Fruit fly (Drosophila melanogaster) whole organism, embryonic: ENCODE measurements around the gene bark.

ENCODE experiments used
- CG10209 ChIP-seq: fragments of 200-800 bp; sonication (Bioruptor generic); optimal IDR thresholded peaks from 3 replicates; lab custom pipeline; 2017; ENCODE audit warnings: missing biosample characterization, mild to moderate bottlenecking, missing genetic modification characterization, missing genetic modification reagents
- CG10654 ChIP-seq: fragments of 200-800 bp; sonication (Bioruptor generic); optimal IDR thresholded peaks from 2 replicates; lab custom pipeline; 2016; ENCODE audit warnings: missing biosample characterization, missing genetic modification characterization
- CG11093 ChIP-seq: fragments of 200-800 bp; sonication (Bioruptor generic); IDR thresholded peaks from 3 replicates; pipeline ENCODE4 v1.3.6; 2022; ENCODE audit warnings: missing biosample characterization, missing genetic modification characterization
- CG12104 ChIP-seq: fragments of 200-800 bp; sonication (Bioruptor generic); optimal IDR thresholded peaks from 3 replicates; lab custom pipeline; 2016; ENCODE audit warnings: missing biosample characterization, missing genetic modification characterization
- CG12769 ChIP-seq: fragments of 200-800 bp; sonication (Bioruptor generic); optimal IDR thresholded peaks from 2 replicates; lab custom pipeline; 2019; ENCODE audit warnings: missing biosample characterization, mild to moderate bottlenecking, missing genetic modification characterization, moderate library complexity
- CG13894 ChIP-seq: fragments of 200-800 bp; sonication (Bioruptor generic); optimal IDR thresholded peaks from 3 replicates; lab custom pipeline; 2018; ENCODE audit warnings: missing biosample characterization, mild to moderate bottlenecking, missing genetic modification characterization, moderate library complexity
- CG14014 ChIP-seq: fragments of 200-800 bp; sonication (Bioruptor generic); IDR thresholded peaks from 2 replicates; pipeline ENCODE4 v1.3.6; 2022; ENCODE audit warnings: missing biosample characterization, missing genetic modification characterization
- CG15514 ChIP-seq: fragments of 200-800 bp; sonication (Bioruptor generic); optimal IDR thresholded peaks from 3 replicates; lab custom pipeline; 2017; ENCODE audit warnings: missing biosample characterization, missing genetic modification characterization, mild to moderate bottlenecking, moderate library complexity, missing genetic modification reagents
- CG15601 ChIP-seq: fragments of 200-800 bp; sonication (Bioruptor generic); optimal IDR thresholded peaks from 3 replicates; lab custom pipeline; 2019; ENCODE audit warnings: missing biosample characterization, mild to moderate bottlenecking, missing genetic modification characterization, moderate library complexity
- CG16815 ChIP-seq: fragments of 200-800 bp; sonication (Bioruptor generic); optimal IDR thresholded peaks from 3 replicates; lab custom pipeline; 2017; ENCODE audit warnings: missing biosample characterization, mild to moderate bottlenecking, missing genetic modification characterization
- CG17385 ChIP-seq: fragments of 200-800 bp; sonication (Bioruptor generic); optimal IDR thresholded peaks from 3 replicates; lab custom pipeline; 2018; ENCODE audit warnings: missing biosample characterization, mild to moderate bottlenecking, missing genetic modification characterization
- CG17829 ChIP-seq: fragments of 200-800 bp; optimal IDR thresholded peaks from 2 replicates; lab custom pipeline; 2019; ENCODE audit warnings: missing biosample characterization, mild to moderate bottlenecking, missing genetic modification characterization, moderate library complexity
- CG17912 ChIP-seq: fragments of 200-800 bp; sonication (Bioruptor generic); optimal IDR thresholded peaks from 2 replicates; lab custom pipeline; 2018; ENCODE audit warnings: missing biosample characterization, mild to moderate bottlenecking, missing genetic modification characterization
- CG18262 ChIP-seq: fragments of 200-800 bp; optimal IDR thresholded peaks from 3 replicates; lab custom pipeline; 2019; ENCODE audit warnings: missing biosample characterization, mild to moderate bottlenecking, missing genetic modification characterization, moderate library complexity
- CG18476 ChIP-seq: fragments of 200-800 bp; sonication (Bioruptor generic); optimal IDR thresholded peaks from 2 replicates; lab custom pipeline; 2016; ENCODE audit warnings: missing biosample characterization, mild to moderate bottlenecking, missing genetic modification characterization
- CG2120 ChIP-seq: fragments of 200-800 bp; sonication (Bioruptor generic); optimal IDR thresholded peaks from 3 replicates; lab custom pipeline; 2016; ENCODE audit warnings: missing biosample characterization, missing genetic modification characterization
- CG3065 ChIP-seq: fragments of 200-800 bp; sonication (Bioruptor generic); optimal IDR thresholded peaks from 2 replicates; lab custom pipeline; 2016; ENCODE audit warnings: missing biosample characterization, missing genetic modification characterization
- CG32772 ChIP-seq: fragments of 200-800 bp; sonication (Bioruptor generic); IDR thresholded peaks from 2 replicates; pipeline ENCODE4 v1.3.6; 2022; ENCODE audit warnings: missing biosample characterization, missing genetic modification characterization
- CG34376 ChIP-seq: fragments of 200-800 bp; sonication (Bioruptor generic); optimal IDR thresholded peaks from 2 replicates; lab custom pipeline; 2018; ENCODE audit warnings: missing biosample characterization, mild to moderate bottlenecking, missing genetic modification characterization
- CG34422 ChIP-seq: fragments of 200-800 bp; sonication (Bioruptor generic); IDR thresholded peaks from 3 replicates; pipeline ENCODE4 v1.3.6; 2022; ENCODE audit warnings: missing biosample characterization, missing genetic modification characterization
- CG3847 ChIP-seq: fragments of 200-800 bp; sonication (Bioruptor generic); IDR thresholded peaks from 2 replicates; pipeline ENCODE4 v1.3.6; 2022; ENCODE audit warnings: missing biosample characterization, missing genetic modification characterization
- CG7928 ChIP-seq: fragments of 200-800 bp; sonication (Bioruptor generic); optimal IDR thresholded peaks from 2 replicates; lab custom pipeline; 2017; ENCODE audit warnings: missing biosample characterization, mild to moderate bottlenecking, missing genetic modification characterization
- CG8478 ChIP-seq: fragments of >200 bp; optimal IDR thresholded peaks from 2 replicates; lab custom pipeline; 2018
- CG9437 ChIP-seq: fragments of 200-800 bp; sonication (Bioruptor generic); optimal IDR thresholded peaks from 2 replicates; lab custom pipeline; 2018; ENCODE audit warnings: missing biosample characterization, mild to moderate bottlenecking, missing genetic modification characterization
- CG9817 ChIP-seq: fragments of 200-800 bp; sonication (Bioruptor generic); optimal IDR thresholded peaks from 2 replicates; lab custom pipeline; 2018; ENCODE audit warnings: missing biosample characterization, mild to moderate bottlenecking, missing genetic modification characterization, moderate library complexity
- GATAe ChIP-seq: fragments of 200-800 bp; sonication (Bioruptor generic); conservative IDR thresholded peaks from 2 replicates; pipeline ENCODE4 v1.3.6; 2022; ENCODE audit warnings: missing biosample characterization, missing genetic modification characterization
- HLHmδ ChIP-seq: fragments of 200-800 bp; sonication (Bioruptor generic); optimal IDR thresholded peaks from 2 replicates; lab custom pipeline; 2018; ENCODE audit warnings: missing biosample characterization, mild to moderate bottlenecking, missing genetic modification characterization, moderate library complexity
- Hey ChIP-seq: fragments of 200-800 bp; sonication (Bioruptor generic); optimal IDR thresholded peaks from 3 replicates; lab custom pipeline; 2018; ENCODE audit warnings: missing biosample characterization, mild to moderate bottlenecking, missing genetic modification characterization
- Hmr ChIP-seq: fragments of 200-800 bp; sonication (Bioruptor generic); optimal IDR thresholded peaks from 3 replicates; lab custom pipeline; 2017; ENCODE audit warnings: mild to moderate bottlenecking, missing biosample characterization, missing genetic modification reagents, missing genetic modification characterization
- Hsf ChIP-seq: fragments of 200-800 bp; sonication (Bioruptor generic); optimal IDR thresholded peaks from 3 replicates; lab custom pipeline; 2016; ENCODE audit warnings: missing biosample characterization, missing genetic modification characterization
- MESR4 ChIP-seq: fragments of 200-800 bp; sonication (Bioruptor generic); optimal IDR thresholded peaks from 2 replicates; lab custom pipeline; 2018; ENCODE audit warnings: missing biosample characterization, mild to moderate bottlenecking, missing genetic modification characterization, moderate library complexity
- Mes4 ChIP-seq: fragments of 200-800 bp; sonication (Bioruptor generic); optimal IDR thresholded peaks from 2 replicates; lab custom pipeline; 2016; ENCODE audit warnings: missing biosample characterization, missing genetic modification characterization
- Oli ChIP-seq: fragments of 200-800 bp; sonication (Bioruptor generic); optimal IDR thresholded peaks from 2 replicates; lab custom pipeline; 2018; ENCODE audit warnings: missing biosample characterization, mild to moderate bottlenecking, missing genetic modification characterization, moderate library complexity
- Rfx ChIP-seq: fragments of 200-800 bp; sonication (Bioruptor generic); IDR thresholded peaks from 2 replicates; pipeline ENCODE4 v1.3.6; 2022; ENCODE audit warnings: missing biosample characterization, missing genetic modification characterization
- TFAM ChIP-seq: fragments of 200-800 bp; sonication (Bioruptor generic); optimal IDR thresholded peaks from 2 replicates; lab custom pipeline; 2017; ENCODE audit warnings: missing biosample characterization, missing genetic modification characterization, inconsistent platforms
- Tbp ChIP-seq: fragments of >200 bp; optimal IDR thresholded peaks from 2 replicates; lab custom pipeline; 2018; ENCODE audit warnings: missing biosample characterization, missing genetic modification characterization
- YL-1 ChIP-seq: fragments of 200-800 bp; sonication (Bioruptor generic); optimal IDR thresholded peaks from 3 replicates; lab custom pipeline; 2017; ENCODE audit warnings: missing biosample characterization, mild to moderate bottlenecking, missing genetic modification characterization
- exex ChIP-seq: fragments of 200-800 bp; sonication (Bioruptor generic); optimal IDR thresholded peaks from 4 replicates; lab custom pipeline; 2018; ENCODE audit warnings: missing biosample characterization, mild to moderate bottlenecking, missing genetic modification characterization, moderate library complexity
- fd102C ChIP-seq: fragments of 200-800 bp; sonication (Bioruptor generic); optimal IDR thresholded peaks from 2 replicates; lab custom pipeline; 2018; ENCODE audit warnings: missing biosample characterization, mild to moderate bottlenecking, missing genetic modification characterization, moderate library complexity
- ham ChIP-seq: fragments of 200-800 bp; sonication (Bioruptor generic); IDR thresholded peaks from 2 replicates; pipeline ENCODE4 v1.3.6; 2022; ENCODE audit warnings: missing biosample characterization, missing genetic modification characterization
- hb ChIP-seq: fragments of 200-800 bp; sonication (Bioruptor generic); IDR thresholded peaks from 3 replicates; pipeline ENCODE4 v1.3.6; 2022; ENCODE audit warnings: missing biosample characterization, missing genetic modification characterization; ENCODE audit not compliant: partially characterized antibody
- nerfin-2 ChIP-seq: fragments of 200-800 bp; sonication (Bioruptor generic); IDR thresholded peaks from 2 replicates; pipeline ENCODE4 v1.3.6; 2022; ENCODE audit warnings: missing biosample characterization, missing genetic modification characterization; ENCODE audit not compliant: partially characterized antibody
- pan ChIP-seq, 4 experiments: fragments of >200 bp in 3 of 4; fragments of 200-800 bp in 1 of 4; sonication (Bioruptor generic) in 1 of 4; optimal IDR thresholded peaks in 3 of 4; IDR thresholded peaks in 1 of 4; 2 replicates each; pipeline versions ENCODE4 v1.3.6 to Lab custom; 2017 to 2022; ENCODE audit warnings: missing biosample characterization in 2 of 4, missing genetic modification characterization in 2 of 4, mixed read lengths in 1 of 4
- phol ChIP-seq: fragments of 200-800 bp; sonication (Bioruptor generic); optimal IDR thresholded peaks from 3 replicates; lab custom pipeline; 2018; ENCODE audit warnings: missing biosample characterization, mild to moderate bottlenecking, missing genetic modification characterization, moderate library complexity
- schlank ChIP-seq: fragments of 200-800 bp; sonication (Bioruptor generic); optimal IDR thresholded peaks from 2 replicates; lab custom pipeline; 2018; ENCODE audit warnings: missing biosample characterization, mild to moderate bottlenecking, missing genetic modification characterization
- sqz ChIP-seq: fragments of 200-800 bp; sonication (Bioruptor generic); optimal IDR thresholded peaks from 3 replicates; lab custom pipeline; 2018; ENCODE audit warnings: missing biosample characterization, mild to moderate bottlenecking, missing genetic modification characterization
- trem ChIP-seq: fragments of 200-800 bp; optimal IDR thresholded peaks from 3 replicates; lab custom pipeline; 2019; ENCODE audit warnings: missing biosample characterization, mild to moderate bottlenecking, missing genetic modification characterization, moderate library complexity
- wek ChIP-seq: fragments of 200-800 bp; sonication (Bioruptor generic); optimal IDR thresholded peaks from 3 replicates; lab custom pipeline; 2018; ENCODE audit warnings: missing biosample characterization, mild to moderate bottlenecking, missing genetic modification characterization, moderate library complexity
- yki ChIP-seq: fragments of >200 bp; optimal IDR thresholded peaks from 3 replicates; lab custom pipeline; 2018

bark gene

dm6 chr2L:3772937-3773623 is 13.9 kb upstream of the bark start (continued):
- peak; percentile 49 for TF ChIP-seq CG2120 (GFP tag; lab: Kevin White, UChicago)
- TF ChIP-seq CG13894 = no peak
- peak; percentile 82 for TF ChIP-seq phol (tag; lab: Kevin White, UChicago)
- no peak for TF ChIP-seq Tbp (GFP tag; lab: Kevin White, UChicago)
- no peak for TF ChIP-seq ham (GFP tag; lab: Robert Waterston, UW)
- peak; percentile 8 for TF ChIP-seq CG12104
- peak; percentile 40 for TF ChIP-seq CG18476
- TF ChIP-seq CG11093 (GFP tag; lab: Robert Waterston, UW) = no peak
- TF ChIP-seq CG15601 = peak; percentile 7
- TF ChIP-seq CG7928 = peak; percentile 26
- peak; percentile 36 for TF ChIP-seq Hmr (GFP tag; lab: Kevin White, UChicago)
- TF ChIP-seq GATAe (GFP tag; lab: Robert Waterston, UW) = no peak
- no peak for TF ChIP-seq CG3847
- peak; percentile 82 for TF ChIP-seq CG18262 (tag; lab: Kevin White, UChicago)
- TF ChIP-seq CG14014 (GFP tag; lab: Robert Waterston, UW) = no peak
- TF ChIP-seq CG32772 (GFP tag; lab: Robert Waterston, UW) = 0 out of 2 replicates have a peak, but pooled peaks have one; percentile 39
- TF ChIP-seq CG9817 = no peak
- no peak for TF ChIP-seq schlank (tag; lab: Kevin White, UChicago)
- TF ChIP-seq hb (GFP tag; lab: Robert Waterston, UW) = no peak
- TF ChIP-seq yki (lab: Kevin White, UChicago) = no peak
- peak; percentile 23; the same call in 1 of the 3 replicates for TF ChIP-seq CG34422 (GFP tag; lab: Robert Waterston, UW)
- no peak for TF ChIP-seq Hey (tag; lab: Kevin White, UChicago)
- peak; percentile 13 for TF ChIP-seq HLHmδ
- no peak for TF ChIP-seq TFAM
- TF ChIP-seq YL-1 = peak; percentile 28
- peak; percentile 43 for TF ChIP-seq trem (tag; lab: Kevin White, UChicago)
- no peak for TF ChIP-seq CG8478
- TF ChIP-seq CG34376 = no peak
- peak; percentile 46 for TF ChIP-seq CG16815 (GFP tag; lab: Kevin White, UChicago)
- TF ChIP-seq CG10209 = peak; percentile 59
- TF ChIP-seq Rfx (GFP tag; lab: Robert Waterston, UW) = 0 out of 2 replicates have a peak, but pooled peaks have one; percentile 31
- TF ChIP-seq CG17385 = peak; percentile 66
- TF ChIP-seq nerfin-2 (GFP tag; lab: Robert Waterston, UW) = no peak
- TF ChIP-seq CG17829 (tag; lab: Kevin White, UChicago) = peak; percentile 50
- peak; percentile 59 for TF ChIP-seq CG9437 (GFP tag; lab: Kevin White, UChicago)
- TF ChIP-seq CG17912 (GFP tag; lab: Kevin White, UChicago) = no peak
- TF ChIP-seq Hsf (GFP tag; lab: Kevin White, UChicago) = peak; percentile 33
- TF ChIP-seq CG10654 (GFP tag; lab: Kevin White, UChicago) = no peak
- no peak for TF ChIP-seq Mes4 (GFP tag; lab: Kevin White, UChicago)
- TF ChIP-seq sqz = peak; percentile 31
- no peak for TF ChIP-seq CG15514 (GFP tag; lab: Kevin White, UChicago)
- no peak for TF ChIP-seq pan (optimal IDR thresholded peaks at IDR 0.05; lab: Kevin White, UChicago)
- TF ChIP-seq pan (GFP tag; optimal IDR thresholded peaks at IDR 0.05 in 1 of 2, IDR thresholded peaks at IDR 0.05 in 1 of 2) = no peak
- peak; percentile 75 for TF ChIP-seq CG12769
- TF ChIP-seq fd102C = no peak
- TF ChIP-seq Oli (tag; lab: Kevin White, UChicago) = peak; percentile 56
- TF ChIP-seq wek = no peak
- no peak for TF ChIP-seq MESR4 (GFP tag; lab: Kevin White, UChicago)
- no peak for TF ChIP-seq exex (tag; lab: Kevin White, UChicago)
- TF ChIP-seq CG3065 = no peak
